Worm (Caenorhabditis elegans) whole organism, L4 larva: ENCODE measurements around the gene F13H8.1.

Experiments
- F26F4.8 ChIP-seq: fragments of 200-800 bp; sonication (Bioruptor generic); conservative IDR thresholded peaks from 2 replicates; pipeline ENCODE4 v1.3.6; 2022; ENCODE audit warnings: missing genetic modification characterization, missing compliant biosample characterization
- F44E2.7 ChIP-seq: fragments of 200-800 bp; sonication (Bioruptor generic); IDR thresholded peaks from 2 replicates; pipeline ENCODE4 v2.1.2; 2022; ENCODE audit warnings: missing genetic modification characterization, missing compliant biosample characterization
- T20F7.1 ChIP-seq: fragments of 200-800 bp; sonication (Bioruptor generic); optimal IDR thresholded peaks from 2 replicates; lab custom pipeline; 2018; ENCODE audit warnings: mild to moderate bottlenecking, missing genetic modification characterization, missing compliant biosample characterization
- T26A8.4 ChIP-seq: fragments of 200-800 bp; sonication (Bioruptor generic); IDR thresholded peaks from 2 replicates; pipeline ENCODE4 v1.3.6; 2022; ENCODE audit warnings: missing genetic modification characterization, missing compliant biosample characterization
- ZK337.2 ChIP-seq: fragments of 200-800 bp; sonication (Bioruptor generic); IDR thresholded peaks from 2 replicates; pipeline ENCODE4 v1.3.6; 2022; ENCODE audit warnings: missing genetic modification reagents, missing genetic modification characterization, missing compliant biosample characterization
- aly-2 ChIP-seq: sonication (generic microtip); optimal IDR thresholded peaks from 2 replicates; lab custom pipeline; 2018; ENCODE audit warnings: missing biosample characterization, missing genetic modification characterization
- ceh-62 ChIP-seq: sonication (generic microtip); optimal IDR thresholded peaks from 2 replicates; lab custom pipeline; 2017; ENCODE audit warnings: missing biosample characterization, missing genetic modification characterization
- ceh-82 ChIP-seq: sonication (generic microtip); optimal IDR thresholded peaks from 2 replicates; lab custom pipeline; 2017; ENCODE audit warnings: missing biosample characterization, missing genetic modification characterization
- ces-1 ChIP-seq: fragments of 150-350 bp; sonication (generic microtip); optimal IDR thresholded peaks from 4 replicates; lab custom pipeline; 2014; ENCODE audit warnings: missing biosample characterization, missing genetic modification reagents, missing genetic modification characterization
- dmd-8 ChIP-seq: fragments of 200-800 bp; sonication (Bioruptor generic); IDR thresholded peaks from 2 replicates; pipeline ENCODE4 v1.3.6; 2022; ENCODE audit warnings: missing genetic modification characterization, missing compliant biosample characterization
- dmd-9 ChIP-seq: fragments of 200-800 bp; sonication (Bioruptor generic); IDR thresholded peaks from 2 replicates; pipeline ENCODE4 v1.3.6; 2022; ENCODE audit warnings: missing genetic modification reagents, missing genetic modification characterization, missing compliant biosample characterization
- dve-1 ChIP-seq: sonication (generic microtip); optimal IDR thresholded peaks from 2 replicates; lab custom pipeline; 2017; ENCODE audit warnings: antibody characterized with exemption, mild to moderate bottlenecking, missing genetic modification characterization, missing compliant biosample characterization; ENCODE audit not compliant: insufficient read depth
- egl-27 ChIP-seq: sonication (generic microtip); optimal IDR thresholded peaks from 3 replicates; lab custom pipeline; 2017; ENCODE audit warnings: missing biosample characterization, missing genetic modification reagents, missing genetic modification characterization
- egl-43 ChIP-seq: fragments of 200-800 bp; sonication (Bioruptor generic); IDR thresholded peaks from 2 replicates; pipeline ENCODE4 v1.3.6; 2022; ENCODE audit warnings: missing genetic modification reagents, missing genetic modification characterization, missing compliant biosample characterization
- gei-8 ChIP-seq: fragments of 200-800 bp; sonication (Bioruptor generic); optimal IDR thresholded peaks from 2 replicates; lab custom pipeline; 2018; ENCODE audit warnings: mild to moderate bottlenecking, missing genetic modification characterization, missing compliant biosample characterization
- hmg-1.1 ChIP-seq: fragments of 200-800 bp; sonication (Bioruptor generic); IDR thresholded peaks from 2 replicates; pipeline ENCODE4 v1.3.6; 2022; ENCODE audit warnings: missing genetic modification reagents, missing genetic modification characterization, missing compliant biosample characterization
- lim-7 ChIP-seq: fragments of 200-800 bp; sonication (Bioruptor generic); IDR thresholded peaks from 2 replicates; pipeline ENCODE4 v1.3.6; 2022; ENCODE audit warnings: missing genetic modification characterization, missing compliant biosample characterization
- lin-1 ChIP-seq: fragments of 200-800 bp; sonication (Bioruptor generic); IDR thresholded peaks from 2 replicates; pipeline ENCODE4 v1.3.6; 2022; ENCODE audit warnings: missing genetic modification reagents, missing genetic modification characterization, missing compliant biosample characterization
- lin-15B ChIP-seq: fragments of 150-350 bp; sonication (generic microtip); optimal IDR thresholded peaks from 3 replicates; lab custom pipeline; 2014; ENCODE audit warnings: missing biosample characterization, missing genetic modification characterization
- lin-39 ChIP-seq: fragments of 150-350 bp; optimal IDR thresholded peaks from 2 replicates; lab custom pipeline; 2014; ENCODE audit warnings: missing biosample characterization, missing genetic modification reagents, missing genetic modification characterization
- mdt-29 ChIP-seq: fragments of 200-800 bp; sonication (Bioruptor generic); IDR thresholded peaks from 2 replicates; pipeline ENCODE4 v1.3.6; 2022; ENCODE audit warnings: missing genetic modification reagents, missing genetic modification characterization, missing compliant biosample characterization
- nhr-102 ChIP-seq: sonication (generic microtip); optimal IDR thresholded peaks from 2 replicates; lab custom pipeline; 2016; ENCODE audit warnings: mild to moderate bottlenecking, missing genetic modification characterization, moderate library complexity, missing compliant biosample characterization
- nhr-111 ChIP-seq: fragments of 200-800 bp; sonication (Bioruptor generic); optimal IDR thresholded peaks from 2 replicates; lab custom pipeline; 2018; ENCODE audit warnings: mild to moderate bottlenecking, missing genetic modification characterization, missing compliant biosample characterization
- nhr-237 ChIP-seq: sonication (generic microtip); optimal IDR thresholded peaks from 2 replicates; lab custom pipeline; 2017; ENCODE audit warnings: missing biosample characterization, missing genetic modification characterization
- nhr-41 ChIP-seq: fragments of 200-800 bp; sonication (Bioruptor generic); IDR thresholded peaks from 2 replicates; pipeline ENCODE4 v1.3.6; 2022; ENCODE audit warnings: missing genetic modification reagents, missing genetic modification characterization, missing compliant biosample characterization
- nhr-77 ChIP-seq: fragments of 150-350 bp; optimal IDR thresholded peaks from 2 replicates; lab custom pipeline; 2014; ENCODE audit warnings: missing biosample characterization, missing genetic modification characterization
- pqm-1 ChIP-seq: sonication (generic microtip); optimal IDR thresholded peaks from 2 replicates; lab custom pipeline; 2017; ENCODE audit warnings: missing biosample characterization, missing genetic modification characterization
- rbr-2 ChIP-seq: sonication (generic microtip); optimal IDR thresholded peaks from 2 replicates; lab custom pipeline; 2016; ENCODE audit warnings: missing genotype, missing genetic modification characterization, missing compliant biosample characterization
- saeg-2 ChIP-seq: fragments of 200-800 bp; sonication (Bioruptor generic); IDR thresholded peaks from 2 replicates; pipeline ENCODE4 v1.3.6; 2022; ENCODE audit warnings: missing genetic modification reagents, missing genetic modification characterization, missing compliant biosample characterization
- skn-1 ChIP-seq: fragments of 150-350 bp; optimal IDR thresholded peaks from 2 replicates; lab custom pipeline; 2014; ENCODE audit warnings: missing biosample characterization, missing genetic modification characterization
- snpc-4 ChIP-seq: fragments of 150-350 bp; optimal IDR thresholded peaks from 2 replicates; lab custom pipeline; 2014; ENCODE audit warnings: missing biosample characterization, missing genetic modification characterization
- spr-1 ChIP-seq: sonication (generic microtip); optimal IDR thresholded peaks from 2 replicates; lab custom pipeline; 2016; ENCODE audit warnings: mild to moderate bottlenecking, missing genetic modification characterization, missing compliant biosample characterization
- unc-130 ChIP-seq: sonication (generic microtip); optimal IDR thresholded peaks from 2 replicates; lab custom pipeline; 2016; ENCODE audit warnings: missing genetic modification reagents, missing genetic modification characterization, missing compliant biosample characterization
- zip-11 ChIP-seq: fragments of 200-800 bp; sonication (Bioruptor generic); IDR thresholded peaks from 2 replicates; pipeline ENCODE4 v1.3.6; 2022; ENCODE audit warnings: missing genetic modification characterization, missing compliant biosample characterization
- ztf-11 ChIP-seq: fragments of 150-350 bp; optimal IDR thresholded peaks from 2 replicates; lab custom pipeline; 2014; ENCODE audit warnings: missing biosample characterization, missing genetic modification characterization

The F13H8.1 gene

DNA sequence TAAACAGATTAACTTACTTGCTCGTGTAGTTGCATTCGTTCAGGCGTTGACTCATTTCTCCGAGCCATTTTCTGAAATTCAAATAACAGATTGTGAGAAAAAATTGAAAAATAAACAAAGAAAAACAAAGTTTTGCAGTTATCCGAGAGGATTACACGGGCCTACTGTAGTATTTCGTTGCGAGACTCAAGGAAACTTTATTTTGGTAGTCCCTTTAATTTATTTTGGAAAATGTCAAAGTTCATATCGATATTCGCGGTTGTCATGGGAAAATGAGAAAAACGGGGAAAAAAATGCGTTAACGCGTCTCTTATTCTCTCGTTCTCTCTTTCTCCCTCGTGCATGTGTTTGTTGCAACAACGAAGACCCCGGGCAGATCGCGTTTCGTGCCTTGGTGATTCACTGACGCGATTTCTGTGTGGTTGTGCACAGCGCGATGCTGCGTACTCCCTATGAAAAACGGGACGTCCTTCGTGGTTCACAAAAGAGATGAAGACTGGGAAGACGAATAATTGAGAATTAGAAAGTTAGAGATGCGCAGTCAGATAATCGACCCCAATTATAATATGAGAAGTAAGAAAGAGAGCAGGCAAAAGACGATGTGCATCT is 48.1 kb downstream of the F13H8.1 start, which contains the start of gene set-4 (continued):
- TF ChIP-seq lin-39 (tag; lab: Kevin White, UChicago) (no peak), skn-1 (tag; lab: Kevin White, UChicago) (no peak), nhr-77 (tag; lab: Kevin White, UChicago) (peak; percentile 81), ces-1 (GFP tag; lab: Kevin White, UChicago) (no peak), mdt-29 (GFP tag; lab: Robert Waterston, UW) (peak; percentile 62; the same call in 1 of the 2 replicates), dve-1 (tag; lab: Kevin White, UChicago) (peak; percentile 94), egl-43 (GFP tag; lab: Robert Waterston, UW) (no peak; the same call in 1 of the 2 replicates), dmd-8 (GFP tag; lab: Robert Waterston, UW) (no peak), ztf-11 (tag; lab: Kevin White, UChicago) (peak; percentile 16), aly-2 (no peak), pqm-1 (tag; lab: Kevin White, UChicago) (peak; percentile 32), rbr-2 (tag; lab: Kevin White, UChicago) (peak; percentile 96), hmg-1.1 (GFP tag; lab: Robert Waterston, UW) (peak; percentile 88), ceh-82 (tag; lab: Kevin White, UChicago) (no peak), T26A8.4 (GFP tag; lab: Robert Waterston, UW) (peak; percentile 88), snpc-4 (tag; lab: Kevin White, UChicago) (no peak), dmd-9 (GFP tag; lab: Robert Waterston, UW) (no peak), T20F7.1 (GFP tag; lab: Kevin White, UChicago) (peak; percentile 85), nhr-41 (GFP tag; lab: Robert Waterston, UW) (peak; percentile 22; the same call in 1 of the 2 replicates), F44E2.7 (no peak), spr-1 (peak; percentile 87)

DNA sequence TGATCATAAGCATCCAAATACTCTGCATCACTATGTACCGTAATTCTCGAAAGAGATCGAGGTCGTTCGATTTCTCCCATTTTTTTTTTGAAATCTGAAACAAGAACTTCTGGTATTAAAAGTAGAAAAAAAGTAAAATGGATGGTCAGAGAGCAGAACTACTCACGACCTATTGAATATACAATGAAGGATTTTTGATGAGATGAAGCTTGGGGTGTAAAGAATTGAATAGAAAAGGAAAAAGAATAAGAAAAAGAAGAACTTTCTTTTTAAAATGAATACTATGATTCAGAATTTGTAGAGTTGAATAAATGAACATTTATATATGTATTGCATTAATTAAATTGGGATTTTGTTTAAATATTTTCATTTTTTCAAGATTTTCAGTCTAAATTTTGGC is 50.7 kb downstream of the F13H8.1 start, which contains the start of gene ttc-39B:
Gene ttc-39B (minus strand): TSS at position 101 of the 400 bp plus-strand sequence.
- TF ChIP-seq F44E2.7: no peak
- no peak for TF ChIP-seq lin-15B (tag; lab: Kevin White, UChicago)
- no peak for TF ChIP-seq gei-8 (GFP tag; lab: Kevin White, UChicago)
- no peak for TF ChIP-seq skn-1 (tag; lab: Kevin White, UChicago)
- no peak for TF ChIP-seq saeg-2
- no peak for TF ChIP-seq T26A8.4 (GFP tag; lab: Robert Waterston, UW)
- no peak for TF ChIP-seq ceh-62
- TF ChIP-seq pqm-1 (tag; lab: Kevin White, UChicago): no peak
- TF ChIP-seq egl-27 (tag; lab: Kevin White, UChicago): no peak
- no peak for TF ChIP-seq ces-1 (GFP tag; lab: Kevin White, UChicago)
- TF ChIP-seq nhr-111 (GFP tag; lab: Kevin White, UChicago): no peak
- TF ChIP-seq unc-130: no peak
- no peak for TF ChIP-seq F26F4.8 (GFP tag; lab: Robert Waterston, UW)
- TF ChIP-seq dve-1 (tag; lab: Kevin White, UChicago): no peak
- TF ChIP-seq nhr-237: no peak
- no peak for TF ChIP-seq lin-1 (GFP tag; lab: Robert Waterston, UW)
- no peak for TF ChIP-seq ZK337.2 (GFP tag; lab: Robert Waterston, UW)
- TF ChIP-seq zip-11 (GFP tag; lab: Robert Waterston, UW): no peak
- TF ChIP-seq lim-7 (GFP tag; lab: Robert Waterston, UW): no peak
- TF ChIP-seq nhr-102: no peak
